Fruit fly (Drosophila melanogaster) whole organism: ENCODE results near the gene CG10405.

Experiments
- CG8478 ChIP-seq: fragments of >200 bp; optimal IDR thresholded peaks from 2 replicates; lab custom pipeline; 2018; ENCODE audit warnings: inconsistent platforms
- Dll ChIP-seq: fragments of >200 bp; optimal IDR thresholded peaks from 2 replicates; lab custom pipeline; 2017
- EcR ChIP-seq, 2 experiments: fragments of >200 bp; optimal IDR thresholded peaks; 2 replicates each; lab custom pipeline; 2017; ENCODE audit warnings: missing biosample characterization in 2 of 2, missing genetic modification characterization in 2 of 2, missing genetic modification reagents in 2 of 2
- pan ChIP-seq: fragments of >200 bp; optimal IDR thresholded peaks from 2 replicates; lab custom pipeline; 2017
- psq ChIP-seq: fragments of >200 bp; optimal IDR thresholded peaks from 2 replicates; lab custom pipeline; 2017
- usp ChIP-seq: fragments of >200 bp; optimal IDR thresholded peaks from 2 replicates; lab custom pipeline; 2017; ENCODE audit warnings: missing biosample characterization, missing genetic modification characterization, mixed read lengths

DNA sequence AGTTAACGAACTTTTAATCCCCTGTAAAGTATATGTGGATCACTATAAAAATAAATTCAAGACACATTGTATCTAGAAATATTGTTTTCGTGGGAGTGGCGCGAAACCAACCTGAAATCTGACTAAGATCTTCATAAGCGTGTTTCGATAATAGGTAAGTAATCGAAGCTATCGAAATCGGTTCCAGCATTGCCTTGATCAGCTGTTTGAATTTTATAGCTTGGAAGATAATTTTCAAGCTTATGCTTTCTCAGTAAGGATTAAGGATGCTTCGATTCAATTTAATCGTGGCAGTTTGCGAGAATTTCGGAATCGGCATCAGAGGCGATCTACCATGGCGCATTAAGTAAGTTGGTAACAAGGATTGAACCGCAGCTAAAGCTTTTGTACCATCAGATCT lies 26.7 kb downstream of the CG10405 start, which contains the start of gene Dhfr:
- TF ChIP-seq psq (lab: Kevin White, UChicago) (no peak), CG8478 (lab: Kevin White, UChicago) (no peak), pan (lab: Kevin White, UChicago) (no peak), usp (GFP tag; lab: Kevin White, UChicago) (no peak), Dll (no peak), EcR (GFP tag; optimal IDR thresholded peaks at IDR 0.05; lab: Kevin White, UChicago) (no peak)
